Worm (Caenorhabditis elegans): ENCODE data around the gene sur-7.

DNA sequence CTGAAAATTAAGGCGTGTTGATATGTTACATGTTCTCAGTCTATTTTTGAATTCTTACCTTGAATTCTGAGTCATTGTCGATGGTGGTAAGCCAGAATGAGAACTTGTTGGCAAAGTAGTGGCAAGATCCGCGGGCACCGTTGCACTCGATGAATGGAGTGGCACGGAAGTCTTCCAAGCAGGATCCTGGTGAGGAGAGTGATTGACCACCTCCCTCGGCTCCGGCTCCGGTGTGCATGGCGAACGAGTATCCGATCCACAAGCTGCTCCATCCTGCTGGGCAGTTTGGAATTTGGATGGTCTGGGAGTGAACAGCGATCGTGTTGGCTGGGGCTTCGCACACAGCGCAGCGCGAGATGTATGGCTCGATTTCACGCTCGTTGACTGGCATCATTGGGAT, 4.7 kb downstream of the sur-7 start:
- TF ChIP-seq ama-1 (optimal IDR thresholded peaks at IDR 0.05) (no peak), ets-7 (tag; optimal IDR thresholded peaks at IDR 0.05) (no peak), scrt-1 (GFP tag; IDR thresholded peaks at IDR 0.05) (no peak), sea-1 (GFP tag; conservative IDR thresholded peaks at IDR 0.05) (no peak), tbx-37 (GFP tag; conservative IDR thresholded peaks at IDR 0.05) (no peak), ceh-36 (tag; optimal IDR thresholded peaks at IDR 0.05) (no peak)
